Fruit fly (Drosophila melanogaster): ENCODE results near the gene Galt.

dm6 chr2L:6657969-6658748 lies 9.7 kb downstream of the Galt start, which contains the start of the genes CG31636 and Ube4A:
- TF ChIP-seq EcR (GFP tag; optimal IDR thresholded peaks at IDR 0.05) (no peak), psq (optimal IDR thresholded peaks at IDR 0.05) (no peak), usp (GFP tag; optimal IDR thresholded peaks at IDR 0.05) (no peak), Dll (optimal IDR thresholded peaks at IDR 0.05) (no peak), CG8478 (optimal IDR thresholded peaks at IDR 0.05) (no peak)
